Fruit fly (Drosophila melanogaster): Measurements from ENCODE around the gene Or22b.

The Or22b gene

dm6 chr2L:1535231-1535630 is 12.7 kb downstream of the Or22b start:
- TF ChIP-seq CG7045 (GFP tag; optimal IDR thresholded peaks at IDR 0.05) (no peak), cic (GFP tag; optimal IDR thresholded peaks at IDR 0.05) (no peak), pad (GFP tag; optimal IDR thresholded peaks at IDR 0.05) (no peak), CG7101 (tag; optimal IDR thresholded peaks at IDR 0.05) (no peak), toe (GFP tag; optimal IDR thresholded peaks at IDR 0.05) (no peak), CG14711 (tag; optimal IDR thresholded peaks at IDR 0.05) (no peak), CG1620 (GFP tag; optimal IDR thresholded peaks at IDR 0.05) (no peak), Hr96 (GFP tag; optimal IDR thresholded peaks at IDR 0.05) (no peak)

- TF ChIP-seq Clk (GFP tag; optimal IDR thresholded peaks at IDR 0.05) (no peak), cnc (optimal IDR thresholded peaks at IDR 0.05) (no peak), toe (GFP tag; optimal IDR thresholded peaks at IDR 0.05) (no peak), CG1620 (GFP tag; optimal IDR thresholded peaks at IDR 0.05) (no peak), CG14711 (tag; optimal IDR thresholded peaks at IDR 0.05) (no peak), CG11617 (GFP tag; optimal IDR thresholded peaks at IDR 0.05) (no peak), bab1 (GFP tag; optimal IDR thresholded peaks at IDR 0.05) (no peak), ovo (GFP tag; optimal IDR thresholded peaks at IDR 0.05) (no peak), pad (GFP tag; optimal IDR thresholded peaks at IDR 0.05) (no peak), Mnt (GFP tag; optimal IDR thresholded peaks at IDR 0.05) (no peak), CG33017 (tag; optimal IDR thresholded peaks at IDR 0.05) (no peak), CG5204 (GFP tag; optimal IDR thresholded peaks at IDR 0.05) (no peak)
These were observed 15.6 kb downstream of the Or22b start for dm6 chr2L:1538132-1538531.

dm6 chr2L:1547860-1548259 is 25.4 kb downstream of the Or22b start:
- no peak for TF ChIP-seq ovo (GFP tag; optimal IDR thresholded peaks at IDR 0.05)
- no peak for TF ChIP-seq kay (GFP tag; ENCODE audit: borderline replicate concordance)
- TF ChIP-seq CG11617 (GFP tag; optimal IDR thresholded peaks at IDR 0.05), result no peak
- no peak for TF ChIP-seq CG14711 (tag; optimal IDR thresholded peaks at IDR 0.05)
- no peak for TF ChIP-seq Clk (GFP tag; optimal IDR thresholded peaks at IDR 0.05)
- no peak for TF ChIP-seq CG1620 (GFP tag; optimal IDR thresholded peaks at IDR 0.05)
- TF ChIP-seq CG7045 (GFP tag; optimal IDR thresholded peaks at IDR 0.05), result no peak
- no peak for TF ChIP-seq pad (GFP tag; optimal IDR thresholded peaks at IDR 0.05)
- no peak for TF ChIP-seq cnc (optimal IDR thresholded peaks at IDR 0.05)
- TF ChIP-seq tj (GFP tag; optimal IDR thresholded peaks at IDR 0.05), result no peak
- no peak for TF ChIP-seq CG7101 (tag; optimal IDR thresholded peaks at IDR 0.05)
- no peak for TF ChIP-seq toe (GFP tag; optimal IDR thresholded peaks at IDR 0.05)
- no peak for TF ChIP-seq Mnt (GFP tag; optimal IDR thresholded peaks at IDR 0.05)

dm6 chr2L:1554954-1555353 is 32.5 kb downstream of the Or22b start, which contains the start of gene haf:
TSS of gene haf (plus strand) at chr2L:1555129.
- TF ChIP-seq CG7101 (tag; optimal IDR thresholded peaks at IDR 0.05) (no peak), CG33017 (tag; optimal IDR thresholded peaks at IDR 0.05) (no peak), CG12768 (GFP tag; optimal IDR thresholded peaks at IDR 0.05) (no peak), CG1620 (GFP tag; optimal IDR thresholded peaks at IDR 0.05) (no peak), CG7045 (GFP tag; optimal IDR thresholded peaks at IDR 0.05) (no peak), Hr96 (GFP tag; optimal IDR thresholded peaks at IDR 0.05) (no peak), pad (GFP tag; optimal IDR thresholded peaks at IDR 0.05) (no peak)

- no peak for TF ChIP-seq CG11617 (GFP tag; optimal IDR thresholded peaks at IDR 0.05)
- TF ChIP-seq CG14711 (tag; optimal IDR thresholded peaks at IDR 0.05), result no peak
- TF ChIP-seq cic (GFP tag; optimal IDR thresholded peaks at IDR 0.05), result no peak
- TF ChIP-seq Hr96 (GFP tag; optimal IDR thresholded peaks at IDR 0.05), result no peak
- no peak for TF ChIP-seq CG5204 (GFP tag; optimal IDR thresholded peaks at IDR 0.05)
- no peak for TF ChIP-seq kay (GFP tag; ENCODE audit: borderline replicate concordance)
- TF ChIP-seq tj (GFP tag; optimal IDR thresholded peaks at IDR 0.05), result no peak
- TF ChIP-seq cnc (optimal IDR thresholded peaks at IDR 0.05), result no peak
- no peak for TF ChIP-seq Clk (GFP tag; optimal IDR thresholded peaks at IDR 0.05)
- TF ChIP-seq Crg-1 (GFP tag; optimal IDR thresholded peaks at IDR 0.05), result no peak
- TF ChIP-seq toe (GFP tag; optimal IDR thresholded peaks at IDR 0.05), result no peak
These were observed 34.4 kb downstream of the Or22b start for dm6 chr2L:1556697-1557564.

- no peak for TF ChIP-seq tj (GFP tag; optimal IDR thresholded peaks at IDR 0.05)
- no peak for TF ChIP-seq CG12768 (GFP tag; optimal IDR thresholded peaks at IDR 0.05)
- TF ChIP-seq toe (GFP tag; optimal IDR thresholded peaks at IDR 0.05), result no peak
- no peak for TF ChIP-seq bab1 (GFP tag; optimal IDR thresholded peaks at IDR 0.05)
- no peak for TF ChIP-seq CG5204 (GFP tag; optimal IDR thresholded peaks at IDR 0.05)
- no peak for TF ChIP-seq CG7101 (tag; optimal IDR thresholded peaks at IDR 0.05)
- TF ChIP-seq Hr96 (GFP tag; optimal IDR thresholded peaks at IDR 0.05), result no peak
- no peak for TF ChIP-seq CG1620 (GFP tag; optimal IDR thresholded peaks at IDR 0.05)
- TF ChIP-seq pad (GFP tag; optimal IDR thresholded peaks at IDR 0.05), result no peak
- TF ChIP-seq Mnt (GFP tag; optimal IDR thresholded peaks at IDR 0.05), result no peak
These were observed 35.4 kb downstream of the Or22b start for dm6 chr2L:1557927-1558326.

All from whole organism, adult.